Worm (Caenorhabditis elegans) whole organism, late embryonic: ENCODE measurements around the gene osm-10.

Experiments
- F13H6.1 ChIP-seq: sonication (generic microtip); optimal IDR thresholded peaks from 2 replicates; lab custom pipeline; 2016; ENCODE audit warnings: missing genetic modification characterization, missing compliant biosample characterization
- ceh-9 ChIP-seq: sonication (generic microtip); optimal IDR thresholded peaks from 2 replicates; lab custom pipeline; 2016; ENCODE audit warnings: mild to moderate bottlenecking, missing genetic modification characterization, inconsistent platforms, missing compliant biosample characterization
- elt-2 ChIP-seq: sonication (generic microtip); optimal IDR thresholded peaks from 2 replicates; lab custom pipeline; 2016; ENCODE audit warnings: missing genetic modification reagents, missing genetic modification characterization, missing compliant biosample characterization
- fkh-10 ChIP-seq: fragments of 150-350 bp; optimal IDR thresholded peaks from 2 replicates; lab custom pipeline; 2014; ENCODE audit warnings: missing biosample characterization, missing genetic modification reagents, missing genetic modification characterization
- hlh-8 ChIP-seq: sonication (generic microtip); optimal IDR thresholded peaks from 2 replicates; lab custom pipeline; 2016; ENCODE audit warnings: missing genotype, missing genetic modification characterization, missing compliant biosample characterization
- nfya-1 ChIP-seq: sonication (generic microtip); optimal IDR thresholded peaks from 2 replicates; lab custom pipeline; 2017; ENCODE audit warnings: missing genetic modification characterization, mild to moderate bottlenecking, missing compliant biosample characterization, antibody characterized with exemption, moderate library complexity
- pax-1 ChIP-seq: fragments of 150-350 bp; optimal IDR thresholded peaks from 2 replicates; lab custom pipeline; 2014; ENCODE audit warnings: missing biosample characterization, missing genetic modification characterization
- pha-2 ChIP-seq: sonication (generic microtip); optimal IDR thresholded peaks from 2 replicates; lab custom pipeline; 2017; ENCODE audit warnings: mild to moderate bottlenecking, missing genetic modification characterization, missing compliant biosample characterization
- pha-4 ChIP-seq: fragments of 150-350 bp; optimal IDR thresholded peaks from 2 replicates; lab custom pipeline; 2018; ENCODE audit warnings: missing biosample characterization, missing genetic modification reagents, missing genetic modification characterization
- sox-2 ChIP-seq: fragments of 200-800 bp; sonication (Bioruptor generic); IDR thresholded peaks from 2 replicates; pipeline ENCODE4 v1.3.6; 2022; ENCODE audit warnings: missing genetic modification reagents, missing genetic modification characterization, missing compliant biosample characterization
- tbx-2 ChIP-seq: sonication (generic microtip); optimal IDR thresholded peaks from 2 replicates; lab custom pipeline; 2016; ENCODE audit warnings: missing genetic modification characterization, missing compliant biosample characterization

- no peak for TF ChIP-seq fkh-10 (GFP tag; lab: Kevin White, UChicago)
- no peak for TF ChIP-seq pha-4 (tag; lab: Kevin White, UChicago)
- TF ChIP-seq elt-2 (tag; lab: Kevin White, UChicago) = no peak
- TF ChIP-seq tbx-2 (tag; lab: Kevin White, UChicago) = no peak
- no peak for TF ChIP-seq pha-2
- TF ChIP-seq nfya-1 (tag; lab: Kevin White, UChicago) = no peak
- TF ChIP-seq pax-1 (tag; lab: Kevin White, UChicago) = no peak
- TF ChIP-seq ceh-9 (tag; lab: Kevin White, UChicago) = no peak
- TF ChIP-seq hlh-8 = no peak
- TF ChIP-seq sox-2 (GFP tag; lab: Robert Waterston, UW) = no peak
- TF ChIP-seq F13H6.1 (tag; lab: Kevin White, UChicago) = no peak
Measured at ce11 chrIII:7221103-7221502, 22.0 kb upstream of the osm-10 start.
